Worm (Caenorhabditis elegans): ENCODE measurements around the gene glt-6.

The glt-6 gene

DNA sequence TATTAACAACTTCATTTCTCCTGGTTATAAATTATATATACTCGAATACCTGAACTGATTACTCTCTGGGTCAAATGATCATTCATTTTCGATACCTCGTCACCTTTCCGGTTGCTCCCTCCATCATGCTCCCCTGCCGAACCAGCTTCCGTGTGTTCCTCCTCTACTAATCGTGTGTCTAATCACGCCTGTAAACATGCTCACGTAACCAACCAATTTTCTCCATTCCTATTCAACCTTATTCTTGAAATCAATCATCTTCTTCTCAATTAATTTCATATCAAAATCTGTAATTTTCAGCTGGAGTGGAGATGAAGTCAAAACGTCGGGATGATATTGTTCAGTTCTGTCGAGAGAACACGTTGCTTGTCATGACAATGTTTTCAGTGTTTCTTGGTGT lies at the start of gene glt-6:
TSS of gene glt-6 (plus strand) at position 301 of the 400 bp plus-strand sequence.
- TF ChIP-seq tbx-37 (GFP tag; conservative IDR thresholded peaks at IDR 0.05) (no peak), hmg-4 (GFP tag; optimal IDR thresholded peaks at IDR 0.05) (no peak), ceh-13 (GFP tag; optimal IDR thresholded peaks at IDR 0.05) (no peak), B0310.2 (tag; optimal IDR thresholded peaks at IDR 0.05) (no peak), sea-1 (GFP tag; conservative IDR thresholded peaks at IDR 0.05) (no peak), tra-4 (tag; optimal IDR thresholded peaks at IDR 0.05) (no peak), pes-1 (GFP tag; IDR thresholded peaks at IDR 0.05) (no peak)

ce11 chrIV:7453661-7454159 lies 49.7 kb upstream of the glt-6 start:
- no peak for TF ChIP-seq ets-7 (tag; optimal IDR thresholded peaks at IDR 0.05)
- no peak for TF ChIP-seq tbx-11 (GFP tag; IDR thresholded peaks at IDR 0.05)
- TF ChIP-seq tra-4 (tag; optimal IDR thresholded peaks at IDR 0.05), result no peak
- no peak for TF ChIP-seq ceh-36 (tag; optimal IDR thresholded peaks at IDR 0.05)
- no peak for TF ChIP-seq B0310.2 (tag; optimal IDR thresholded peaks at IDR 0.05)

DNA sequence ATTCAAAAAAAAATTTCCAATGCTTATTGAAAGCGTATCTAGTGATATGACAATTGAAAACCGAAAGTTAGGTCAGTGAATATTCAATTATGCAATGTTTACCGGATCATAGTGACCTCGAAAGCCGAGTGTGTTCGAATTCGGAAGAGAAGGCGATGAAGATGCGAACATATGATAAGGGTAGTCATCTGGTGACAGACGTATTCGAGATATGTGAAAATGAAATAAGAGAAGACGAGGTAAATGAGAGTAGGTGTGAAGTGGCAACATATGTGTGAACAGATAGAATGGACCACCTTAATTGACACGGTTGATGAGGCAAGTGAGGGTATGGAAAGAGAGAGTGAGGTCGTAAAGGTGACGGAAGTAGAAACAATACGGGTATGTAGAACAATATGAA lies 48.5 kb upstream of the glt-6 start:
- TF ChIP-seq aly-1 (tag; optimal IDR thresholded peaks at IDR 0.05), result no peak
- TF ChIP-seq B0310.2 (tag; optimal IDR thresholded peaks at IDR 0.05), result no peak
- no peak for TF ChIP-seq pes-1 (GFP tag; IDR thresholded peaks at IDR 0.05)
- no peak for TF ChIP-seq F13C5.2 (tag; optimal IDR thresholded peaks at IDR 0.05)
- TF ChIP-seq flt-1 (GFP tag; IDR thresholded peaks at IDR 0.05), result no peak
- TF ChIP-seq ama-1 (optimal IDR thresholded peaks at IDR 0.05), result no peak
- no peak for TF ChIP-seq ets-7 (tag; optimal IDR thresholded peaks at IDR 0.05)
- no peak for TF ChIP-seq sea-1 (GFP tag; conservative IDR thresholded peaks at IDR 0.05)
- TF ChIP-seq tbx-11 (GFP tag; IDR thresholded peaks at IDR 0.05), result no peak
- no peak for TF ChIP-seq hmbx-1 (tag; optimal IDR thresholded peaks at IDR 0.05)
- no peak for TF ChIP-seq ceh-13 (GFP tag; optimal IDR thresholded peaks at IDR 0.05)
- no peak for TF ChIP-seq tra-4 (tag; optimal IDR thresholded peaks at IDR 0.05)
- no peak for TF ChIP-seq tbx-37 (GFP tag; conservative IDR thresholded peaks at IDR 0.05)
- no peak for TF ChIP-seq ceh-36 (tag; optimal IDR thresholded peaks at IDR 0.05)
- TF ChIP-seq scrt-1 (GFP tag; IDR thresholded peaks at IDR 0.05), result no peak
- no peak for TF ChIP-seq hnd-1 (tag; optimal IDR thresholded peaks at IDR 0.05)
- TF ChIP-seq hmg-4 (GFP tag; optimal IDR thresholded peaks at IDR 0.05), result no peak

DNA sequence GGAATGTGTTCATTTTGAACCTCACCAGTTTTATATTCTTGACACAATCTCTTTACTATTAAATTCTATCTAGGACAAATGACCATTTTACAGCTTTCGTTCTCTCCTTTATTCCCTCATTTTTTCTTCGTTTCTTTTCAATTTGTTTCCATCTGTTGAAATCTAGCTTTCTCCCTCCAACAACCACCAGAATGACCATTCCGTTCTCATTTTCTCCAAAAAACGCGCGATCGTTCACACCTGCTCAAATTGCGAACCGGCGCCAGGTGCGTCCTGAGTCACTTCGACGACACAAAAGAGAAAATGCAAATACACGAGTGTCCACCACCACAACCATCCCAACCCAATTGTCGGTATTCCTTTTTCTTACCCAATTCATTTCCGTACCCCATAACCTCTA lies 47.2 kb upstream of the glt-6 start, which contains the start of gene F13B6.1:
TSS of gene F13B6.1 (plus strand) at position 301 of the 400 bp plus-strand sequence.
- TF ChIP-seq tbx-11 (GFP tag; IDR thresholded peaks at IDR 0.05) (no peak), tbx-37 (GFP tag; conservative IDR thresholded peaks at IDR 0.05) (no peak), flt-1 (GFP tag; IDR thresholded peaks at IDR 0.05) (no peak), ceh-36 (tag; optimal IDR thresholded peaks at IDR 0.05) (no peak), scrt-1 (GFP tag; IDR thresholded peaks at IDR 0.05) (no peak), aly-1 (tag; optimal IDR thresholded peaks at IDR 0.05) (no peak), sea-1 (GFP tag; conservative IDR thresholded peaks at IDR 0.05) (no peak), B0310.2 (tag; optimal IDR thresholded peaks at IDR 0.05) (no peak), F13C5.2 (tag; optimal IDR thresholded peaks at IDR 0.05) (no peak), ceh-13 (GFP tag; optimal IDR thresholded peaks at IDR 0.05) (no peak), ets-7 (tag; optimal IDR thresholded peaks at IDR 0.05) (no peak), ama-1 (optimal IDR thresholded peaks at IDR 0.05) (no peak), tra-4 (tag; optimal IDR thresholded peaks at IDR 0.05) (no peak), hnd-1 (tag; optimal IDR thresholded peaks at IDR 0.05) (no peak), pes-1 (GFP tag; IDR thresholded peaks at IDR 0.05) (no peak), hmg-4 (GFP tag; optimal IDR thresholded peaks at IDR 0.05) (no peak), hmbx-1 (tag; optimal IDR thresholded peaks at IDR 0.05) (no peak)

ce11 chrIV:7460225-7460624 lies 43.2 kb upstream of the glt-6 start, which contains the start of gene F13B6.2:
F13B6.2 (minus strand) TSS chrIV:7460325.
- TF ChIP-seq ama-1 (optimal IDR thresholded peaks at IDR 0.05) (no peak), sea-1 (GFP tag; conservative IDR thresholded peaks at IDR 0.05) (no peak)

DNA sequence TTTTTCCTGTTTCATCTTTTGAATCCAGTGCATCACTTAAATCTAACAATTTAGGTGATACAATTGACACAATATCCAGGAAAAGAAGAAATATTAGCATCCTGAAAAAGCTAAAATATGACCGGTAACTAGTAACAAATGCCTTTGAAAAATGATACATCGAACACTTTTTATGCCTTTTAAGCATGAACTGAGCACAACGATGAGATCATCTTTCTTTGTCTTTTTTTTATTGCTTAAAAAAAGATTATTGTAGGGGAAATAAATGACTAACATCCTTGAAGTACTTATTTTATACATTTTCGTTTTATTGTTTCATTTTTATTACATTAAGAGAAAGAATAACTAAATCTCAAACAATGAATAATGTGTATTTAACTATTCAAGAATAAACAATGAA lies 37.6 kb upstream of the glt-6 start, which contains the start of gene F13B6.3:
TSS of gene F13B6.3 (minus strand) at position 101 of the 400 bp plus-strand sequence.
- no peak for TF ChIP-seq F13C5.2 (tag; optimal IDR thresholded peaks at IDR 0.05)
- no peak for TF ChIP-seq sea-1 (GFP tag; conservative IDR thresholded peaks at IDR 0.05)
- no peak for TF ChIP-seq ceh-13 (GFP tag; optimal IDR thresholded peaks at IDR 0.05)
- TF ChIP-seq hnd-1 (tag; optimal IDR thresholded peaks at IDR 0.05), result no peak
- TF ChIP-seq B0310.2 (tag; optimal IDR thresholded peaks at IDR 0.05), result no peak
- TF ChIP-seq pes-1 (GFP tag; IDR thresholded peaks at IDR 0.05), result no peak
- no peak for TF ChIP-seq tbx-37 (GFP tag; conservative IDR thresholded peaks at IDR 0.05)
- no peak for TF ChIP-seq ama-1 (optimal IDR thresholded peaks at IDR 0.05)
- TF ChIP-seq scrt-1 (GFP tag; IDR thresholded peaks at IDR 0.05), result no peak
- no peak for TF ChIP-seq tbx-11 (GFP tag; IDR thresholded peaks at IDR 0.05)
- no peak for TF ChIP-seq ets-7 (tag; optimal IDR thresholded peaks at IDR 0.05)

DNA sequence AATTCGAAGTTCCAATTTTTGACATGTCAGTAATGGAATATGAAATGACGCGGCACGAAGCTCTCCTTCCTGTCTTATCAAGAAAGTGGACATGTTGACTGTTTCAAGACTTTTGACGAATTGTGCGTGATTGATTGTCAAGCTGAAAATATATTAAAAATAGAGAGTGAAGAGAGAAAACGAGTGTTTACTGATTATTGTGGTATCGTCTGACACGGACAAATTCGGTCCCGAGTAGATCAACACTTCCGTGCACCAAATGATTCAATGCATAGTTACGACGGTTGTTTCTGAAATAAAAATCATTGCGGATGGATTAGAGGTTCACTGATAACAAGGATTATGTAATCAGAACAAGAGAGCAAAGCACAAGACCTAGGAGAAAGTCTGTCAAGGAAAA lies 36.3 kb upstream of the glt-6 start:
- no peak for TF ChIP-seq tra-4 (tag; optimal IDR thresholded peaks at IDR 0.05)

DNA sequence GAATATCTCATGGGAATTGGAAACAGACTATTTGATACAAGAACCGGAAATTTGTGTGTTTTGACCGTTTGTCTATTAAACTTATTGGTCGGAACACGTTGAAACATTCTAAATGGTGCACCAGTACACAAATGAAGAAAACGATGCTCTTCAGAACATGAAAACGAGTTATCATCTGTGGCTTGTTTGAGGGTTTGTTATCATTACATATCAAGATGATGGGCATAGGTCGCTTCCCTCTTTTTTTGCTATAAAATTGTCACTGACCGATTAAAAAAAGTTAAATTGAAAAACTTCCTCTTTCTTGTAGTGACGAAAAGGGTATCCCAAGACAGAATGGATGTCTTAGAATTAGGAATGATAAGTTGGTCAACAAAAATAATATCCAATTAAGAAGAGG lies 34.8 kb upstream of the glt-6 start:
- TF ChIP-seq ceh-36 (tag; optimal IDR thresholded peaks at IDR 0.05) (no peak), scrt-1 (GFP tag; IDR thresholded peaks at IDR 0.05) (no peak), tbx-11 (GFP tag; IDR thresholded peaks at IDR 0.05) (no peak), flt-1 (GFP tag; IDR thresholded peaks at IDR 0.05) (no peak), tbx-37 (GFP tag; conservative IDR thresholded peaks at IDR 0.05) (no peak), tra-4 (tag; optimal IDR thresholded peaks at IDR 0.05) (no peak), aly-1 (tag; optimal IDR thresholded peaks at IDR 0.05) (no peak), hmg-4 (GFP tag; optimal IDR thresholded peaks at IDR 0.05) (no peak), pes-1 (GFP tag; IDR thresholded peaks at IDR 0.05) (no peak), ceh-13 (GFP tag; optimal IDR thresholded peaks at IDR 0.05) (no peak), ets-7 (tag; optimal IDR thresholded peaks at IDR 0.05) (no peak), hnd-1 (tag; optimal IDR thresholded peaks at IDR 0.05) (no peak), ama-1 (optimal IDR thresholded peaks at IDR 0.05) (no peak), sea-1 (GFP tag; conservative IDR thresholded peaks at IDR 0.05) (no peak), B0310.2 (tag; optimal IDR thresholded peaks at IDR 0.05) (no peak), F13C5.2 (tag; optimal IDR thresholded peaks at IDR 0.05) (no peak), hmbx-1 (tag; optimal IDR thresholded peaks at IDR 0.05) (no peak)

Measured in whole organism, early embryonic.